Fruit fly (Drosophila melanogaster) whole organism, embryonic: Measurements from ENCODE around the gene Smox.

ENCODE experiments used
- B-H2 ChIP-seq: fragments of 200-800 bp; sonication (Bioruptor generic); optimal IDR thresholded peaks from 2 replicates; lab custom pipeline; 2018; ENCODE audit warnings: missing biosample characterization, mild to moderate bottlenecking, missing genetic modification characterization
- Blimp-1 ChIP-seq: fragments of 200-800 bp; sonication (Bioruptor generic); optimal IDR thresholded peaks from 3 replicates; lab custom pipeline; 2018; ENCODE audit warnings: missing biosample characterization, missing genetic modification characterization, mild to moderate bottlenecking, moderate library complexity, missing genetic modification reagents
- CG10267 ChIP-seq: fragments of 200-800 bp; sonication (Bioruptor generic); optimal IDR thresholded peaks from 2 replicates; lab custom pipeline; 2018; ENCODE audit warnings: missing biosample characterization, mild to moderate bottlenecking, missing genetic modification characterization, moderate library complexity
- CG12104 ChIP-seq: fragments of 200-800 bp; sonication (Bioruptor generic); optimal IDR thresholded peaks from 3 replicates; lab custom pipeline; 2016; ENCODE audit warnings: missing biosample characterization, missing genetic modification characterization
- CG16815 ChIP-seq: fragments of 200-800 bp; sonication (Bioruptor generic); optimal IDR thresholded peaks from 3 replicates; lab custom pipeline; 2017; ENCODE audit warnings: missing biosample characterization, mild to moderate bottlenecking, missing genetic modification characterization
- CG17359 ChIP-seq: fragments of 200-800 bp; sonication (Bioruptor generic); optimal IDR thresholded peaks from 3 replicates; lab custom pipeline; 2018; ENCODE audit warnings: missing biosample characterization, mild to moderate bottlenecking, missing genetic modification characterization, moderate library complexity
- CG1792 ChIP-seq: fragments of 200-800 bp; sonication (Bioruptor generic); optimal IDR thresholded peaks from 2 replicates; lab custom pipeline; 2016; ENCODE audit warnings: missing biosample characterization, missing genetic modification characterization
- CG2120 ChIP-seq: fragments of 200-800 bp; sonication (Bioruptor generic); optimal IDR thresholded peaks from 3 replicates; lab custom pipeline; 2016; ENCODE audit warnings: missing biosample characterization, missing genetic modification characterization
- CG2678 ChIP-seq: fragments of 200-800 bp; sonication (Bioruptor generic); optimal IDR thresholded peaks from 3 replicates; lab custom pipeline; 2019; ENCODE audit warnings: missing biosample characterization, mild to moderate bottlenecking, missing genetic modification characterization, moderate library complexity
- CG31441 ChIP-seq: fragments of 200-800 bp; sonication (Bioruptor generic); IDR thresholded peaks from 2 replicates; pipeline ENCODE4 v1.3.6; 2022; ENCODE audit warnings: missing biosample characterization, missing genetic modification characterization
- CG3838 ChIP-seq: fragments of 200-800 bp; sonication (Bioruptor generic); optimal IDR thresholded peaks from 3 replicates; lab custom pipeline; 2016; ENCODE audit warnings: missing biosample characterization, missing genetic modification characterization
- CG4328 ChIP-seq: fragments of 200-800 bp; sonication (Bioruptor generic); optimal IDR thresholded peaks from 3 replicates; lab custom pipeline; 2017; ENCODE audit warnings: missing biosample characterization, missing genetic modification reagents, missing genetic modification characterization
- CG4730 ChIP-seq: fragments of 200-800 bp; sonication (Bioruptor generic); IDR thresholded peaks from 2 replicates; pipeline ENCODE4 v1.3.6; 2022; ENCODE audit warnings: missing biosample characterization, missing genetic modification characterization
- CG5180 ChIP-seq: fragments of 200-800 bp; sonication (Bioruptor generic); optimal IDR thresholded peaks from 3 replicates; lab custom pipeline; 2017; ENCODE audit warnings: missing biosample characterization, missing genetic modification characterization, mild to moderate bottlenecking, moderate library complexity, missing genetic modification reagents
- CG8089 ChIP-seq: fragments of 200-800 bp; sonication (Bioruptor generic); optimal IDR thresholded peaks from 3 replicates; lab custom pipeline; 2016; ENCODE audit warnings: missing biosample characterization, missing genetic modification characterization
- CG9817 ChIP-seq: fragments of 200-800 bp; sonication (Bioruptor generic); optimal IDR thresholded peaks from 2 replicates; lab custom pipeline; 2018; ENCODE audit warnings: missing biosample characterization, mild to moderate bottlenecking, missing genetic modification characterization, moderate library complexity
- HLH3B ChIP-seq: fragments of 200-800 bp; sonication (Bioruptor generic); IDR thresholded peaks from 2 replicates; pipeline ENCODE4 v1.3.6; 2022; ENCODE audit warnings: missing biosample characterization, missing genetic modification characterization
- MESR4 ChIP-seq: fragments of 200-800 bp; sonication (Bioruptor generic); optimal IDR thresholded peaks from 2 replicates; lab custom pipeline; 2018; ENCODE audit warnings: missing biosample characterization, mild to moderate bottlenecking, missing genetic modification characterization, moderate library complexity
- Optix ChIP-seq: fragments of 200-800 bp; sonication (Bioruptor generic); IDR thresholded peaks from 3 replicates; pipeline ENCODE4 v1.3.6; 2022; ENCODE audit warnings: missing biosample characterization, missing genetic modification characterization
- Ptx1 ChIP-seq: fragments of 200-800 bp; sonication (Bioruptor generic); IDR thresholded peaks from 2 replicates; pipeline ENCODE4 v1.3.6; 2022; ENCODE audit warnings: missing biosample characterization, missing genetic modification characterization
- Sin3A ChIP-seq: fragments of >200 bp; optimal IDR thresholded peaks from 2 replicates; lab custom pipeline; 2018
- Sox100B ChIP-seq: fragments of 200-800 bp; sonication (Bioruptor generic); optimal IDR thresholded peaks from 3 replicates; lab custom pipeline; 2018; ENCODE audit warnings: missing biosample characterization, mild to moderate bottlenecking, missing genetic modification characterization
- bigmax ChIP-seq: fragments of 200-800 bp; sonication (Bioruptor generic); optimal IDR thresholded peaks from 2 replicates; lab custom pipeline; 2018; ENCODE audit warnings: missing biosample characterization, mild to moderate bottlenecking, missing genetic modification characterization
- chinmo ChIP-seq: fragments of 200-800 bp; sonication (Bioruptor generic); IDR thresholded peaks from 4 replicates; pipeline ENCODE4 v1.3.6; 2022; ENCODE audit warnings: missing biosample characterization, missing genetic modification characterization; ENCODE audit not compliant: partially characterized antibody
- crp ChIP-seq, 2 experiments: fragments of 200-800 bp; sonication (Bioruptor generic); optimal IDR thresholded peaks; 2 replicates in 1 of 2; 3 replicates in 1 of 2; lab custom pipeline; 2017; ENCODE audit warnings: missing biosample characterization in 2 of 2, missing genetic modification characterization in 2 of 2, mild to moderate bottlenecking in 1 of 2, moderate library complexity in 1 of 2
- da ChIP-seq: fragments of 200-800 bp; sonication (Bioruptor generic); optimal IDR thresholded peaks from 2 replicates; lab custom pipeline; 2016; ENCODE audit warnings: missing biosample characterization, missing genetic modification characterization
- dmrt11E ChIP-seq: fragments of 200-800 bp; sonication (Bioruptor generic); optimal IDR thresholded peaks from 3 replicates; lab custom pipeline; 2018; ENCODE audit warnings: missing biosample characterization, mild to moderate bottlenecking, missing genetic modification characterization, moderate library complexity
- dysf ChIP-seq: fragments of 200-800 bp; sonication (Bioruptor generic); IDR thresholded peaks from 3 replicates; pipeline ENCODE4 v1.3.6; 2022; ENCODE audit warnings: missing biosample characterization, missing genetic modification characterization
- en ChIP-seq: fragments of 200-800 bp; sonication (Bioruptor generic); optimal IDR thresholded peaks from 2 replicates; lab custom pipeline; 2016; ENCODE audit warnings: missing biosample characterization, missing genetic modification characterization
- fd96Cb ChIP-seq: fragments of 200-800 bp; sonication (Bioruptor generic); optimal IDR thresholded peaks from 2 replicates; lab custom pipeline; 2018; ENCODE audit warnings: missing biosample characterization, mild to moderate bottlenecking, missing genetic modification characterization, moderate library complexity
- gcm ChIP-seq: fragments of 200-800 bp; sonication (Bioruptor generic); optimal IDR thresholded peaks from 2 replicates; lab custom pipeline; 2019; ENCODE audit warnings: missing biosample characterization, mild to moderate bottlenecking, missing genetic modification characterization, moderate library complexity
- hbn ChIP-seq: fragments of 200-800 bp; sonication (Bioruptor generic); IDR thresholded peaks from 2 replicates; pipeline ENCODE4 v1.3.6; 2022; ENCODE audit warnings: missing biosample characterization, missing genetic modification characterization; ENCODE audit not compliant: partially characterized antibody
- her ChIP-seq: fragments of 200-800 bp; sonication (Bioruptor generic); optimal IDR thresholded peaks from 2 replicates; lab custom pipeline; 2016; ENCODE audit warnings: missing biosample characterization, missing genetic modification characterization
- knrl ChIP-seq: fragments of 200-800 bp; sonication (Bioruptor generic); IDR thresholded peaks from 3 replicates; pipeline ENCODE4 v1.3.6; 2022; ENCODE audit warnings: missing biosample characterization, missing genetic modification characterization; ENCODE audit not compliant: partially characterized antibody
- lola ChIP-seq, 3 experiments: fragments of >200 bp in 2 of 3; fragments of 200-800 bp in 1 of 3; sonication (Bioruptor generic) in 1 of 3; optimal IDR thresholded peaks; 2 replicates each; lab custom pipeline; 2017 to 2019; ENCODE audit warnings: missing biosample characterization in 3 of 3, missing genetic modification characterization in 3 of 3, mild to moderate bottlenecking in 1 of 3, moderate library complexity in 1 of 3
- mirr ChIP-seq: fragments of 200-800 bp; sonication (Bioruptor generic); optimal IDR thresholded peaks from 3 replicates; lab custom pipeline; 2018; ENCODE audit warnings: missing biosample characterization, mild to moderate bottlenecking, missing genetic modification characterization
- mld ChIP-seq: fragments of 200-800 bp; sonication (Bioruptor generic); IDR thresholded peaks from 3 replicates; pipeline ENCODE4 v1.3.6; 2022; ENCODE audit warnings: missing biosample characterization, missing genetic modification characterization; ENCODE audit not compliant: partially characterized antibody
- nom ChIP-seq: fragments of 200-800 bp; sonication (Bioruptor generic); optimal IDR thresholded peaks from 2 replicates; lab custom pipeline; 2017; ENCODE audit warnings: missing biosample characterization, missing genetic modification characterization, mild to moderate bottlenecking, moderate library complexity, missing genetic modification reagents
- pan ChIP-seq, 4 experiments: fragments of >200 bp in 3 of 4; fragments of 200-800 bp in 1 of 4; sonication (Bioruptor generic) in 1 of 4; optimal IDR thresholded peaks in 3 of 4; IDR thresholded peaks in 1 of 4; 2 replicates each; pipeline versions ENCODE4 v1.3.6 to Lab custom; 2017 to 2022; ENCODE audit warnings: missing biosample characterization in 2 of 4, missing genetic modification characterization in 2 of 4, mixed read lengths in 1 of 4
- prd ChIP-seq, 3 experiments: fragments of >200 bp in 2 of 3; fragments of 200-800 bp in 1 of 3; sonication (Bioruptor generic) in 1 of 3; optimal IDR thresholded peaks in 2 of 3; IDR thresholded peaks in 1 of 3; 2 replicates in 2 of 3; 3 replicates in 1 of 3; pipeline versions ENCODE4 v1.3.6 to Lab custom; 2017 to 2022; ENCODE audit warnings: missing biosample characterization in 1 of 3, missing genetic modification characterization in 1 of 3
- pzg ChIP-seq: fragments of 200-800 bp; sonication (Bioruptor generic); optimal IDR thresholded peaks from 3 replicates; lab custom pipeline; 2018; ENCODE audit warnings: missing biosample characterization, mild to moderate bottlenecking, missing genetic modification characterization, moderate library complexity
- sc ChIP-seq, 3 experiments: fragments of >200 bp in 2 of 3; fragments of 200-800 bp in 1 of 3; sonication (Bioruptor generic) in 1 of 3; optimal IDR thresholded peaks; 2 replicates in 2 of 3; 3 replicates in 1 of 3; lab custom pipeline; 2017; ENCODE audit warnings: mild to moderate bottlenecking in 1 of 3, missing biosample characterization in 1 of 3, missing genetic modification characterization in 1 of 3, missing genetic modification reagents in 1 of 3
- slbo ChIP-seq: fragments of 200-800 bp; sonication (Bioruptor generic); IDR thresholded peaks from 2 replicates; pipeline ENCODE4 v1.3.6; 2022; ENCODE audit warnings: missing biosample characterization, missing genetic modification characterization
- sr ChIP-seq: fragments of 200-800 bp; sonication (Bioruptor generic); IDR thresholded peaks from 3 replicates; pipeline ENCODE4 v1.3.6; 2022; ENCODE audit warnings: missing biosample characterization, missing genetic modification characterization
- stwl ChIP-seq: fragments of 200-800 bp; sonication (Bioruptor generic); optimal IDR thresholded peaks from 3 replicates; lab custom pipeline; 2018; ENCODE audit warnings: missing biosample characterization, mild to moderate bottlenecking, missing genetic modification characterization, moderate library complexity

Gene Smox

dm6 chrX:8177030-8177349 is 34.9 kb upstream of the Smox start, which contains the start of gene slpr (continued):
- peak; percentile 92 for TF ChIP-seq CG10267 (tag; lab: Kevin White, UChicago)

dm6 chrX:8176291-8177029 is 34.4 kb upstream of the Smox start:
- no peak for TF ChIP-seq sr (GFP tag; lab: Robert Waterston, UW)
- TF ChIP-seq CG10267 (tag; lab: Kevin White, UChicago), result no peak
- TF ChIP-seq CG16815, result no peak
- TF ChIP-seq her (GFP tag; lab: Kevin White, UChicago), result no peak
- no peak for TF ChIP-seq da
- no peak for TF ChIP-seq CG17359 (tag; lab: Kevin White, UChicago)
- no peak for TF ChIP-seq B-H2 (GFP tag; lab: Kevin White, UChicago)
- TF ChIP-seq crp (GFP tag; optimal IDR thresholded peaks at IDR 0.05; lab: Kevin White, UChicago), result no peak
- no peak for TF ChIP-seq CG31441 (GFP tag; lab: Robert Waterston, UW)
- no peak for TF ChIP-seq slbo
- TF ChIP-seq lola (GFP tag; optimal IDR thresholded peaks at IDR 0.05; lab: Kevin White, UChicago), result no peak
- no peak for TF ChIP-seq CG12104 (GFP tag; lab: Kevin White, UChicago)
- TF ChIP-seq nom, result peak; percentile 58
- no peak for TF ChIP-seq dysf (GFP tag; lab: Robert Waterston, UW)
- no peak for TF ChIP-seq gcm (GFP tag; lab: Kevin White, UChicago)
- TF ChIP-seq Optix (GFP tag; lab: Robert Waterston, UW), result no peak
- TF ChIP-seq bigmax (GFP tag; lab: Kevin White, UChicago), result no peak
- TF ChIP-seq CG4328 (GFP tag; lab: Kevin White, UChicago), result no peak
- no peak for TF ChIP-seq CG2678 (tag; lab: Kevin White, UChicago)
- no peak for TF ChIP-seq CG9817 (tag; lab: Kevin White, UChicago)
- TF ChIP-seq CG8089, result no peak
- no peak for TF ChIP-seq Ptx1 (GFP tag; lab: Robert Waterston, UW)
- TF ChIP-seq mld (GFP tag; lab: Robert Waterston, UW), result no peak
- TF ChIP-seq hbn (GFP tag; lab: Robert Waterston, UW), result no peak
- TF ChIP-seq Sox100B, result no peak
- no peak for TF ChIP-seq CG5180
- no peak for TF ChIP-seq CG3838 (GFP tag; lab: Kevin White, UChicago)
- no peak for TF ChIP-seq Blimp-1 (GFP tag; lab: Kevin White, UChicago)
- TF ChIP-seq chinmo (GFP tag; lab: Robert Waterston, UW), result 0 out of 4 replicates have a peak, but pooled peaks have one; percentile 41
- TF ChIP-seq CG4730 (GFP tag; lab: Robert Waterston, UW), result no peak
- no peak for TF ChIP-seq pan (optimal IDR thresholded peaks at IDR 0.05; lab: Kevin White, UChicago)
- no peak for TF ChIP-seq pan (GFP tag; optimal IDR thresholded peaks at IDR 0.05 in 1 of 2, IDR thresholded peaks at IDR 0.05 in 1 of 2)
- TF ChIP-seq en, result no peak
- no peak for TF ChIP-seq fd96Cb (tag; lab: Kevin White, UChicago)
- TF ChIP-seq CG2120 (GFP tag; lab: Kevin White, UChicago), result no peak
- no peak for TF ChIP-seq HLH3B (GFP tag; lab: Robert Waterston, UW)
- no peak for TF ChIP-seq mirr (GFP tag; lab: Kevin White, UChicago)
- TF ChIP-seq dmrt11E (tag; lab: Kevin White, UChicago), result no peak
- no peak for TF ChIP-seq pzg (GFP tag; lab: Kevin White, UChicago)
- TF ChIP-seq stwl (tag; lab: Kevin White, UChicago), result no peak
- TF ChIP-seq sc (optimal IDR thresholded peaks at IDR 0.05; lab: Kevin White, UChicago), result no peak
- no peak for TF ChIP-seq sc (GFP tag; optimal IDR thresholded peaks at IDR 0.05; lab: Kevin White, UChicago)
- peak; percentile 55; the same call in 2 of the 3 replicates for TF ChIP-seq knrl (GFP tag; lab: Robert Waterston, UW)
- TF ChIP-seq Sin3A (lab: Kevin White, UChicago), result no peak
- no peak for TF ChIP-seq prd (optimal IDR thresholded peaks at IDR 0.05; lab: Kevin White, UChicago)
- TF ChIP-seq prd (GFP tag; IDR thresholded peaks at IDR 0.05; lab: Robert Waterston, UW), result no peak
- TF ChIP-seq CG1792, result no peak
- peak; percentile 79 for TF ChIP-seq MESR4 (GFP tag; lab: Kevin White, UChicago)
